Worm (Caenorhabditis elegans) whole organism, L4 larva: ENCODE measurements around the gene acdh-11.

Source experiments
- D1046.2 ChIP-seq: fragments of 200-800 bp; sonication (Bioruptor generic); IDR thresholded peaks from 2 replicates; pipeline ENCODE4 v1.3.6; 2022; ENCODE audit warnings: missing genetic modification characterization, missing compliant biosample characterization
- F26F4.8 ChIP-seq: fragments of 200-800 bp; sonication (Bioruptor generic); conservative IDR thresholded peaks from 2 replicates; pipeline ENCODE4 v1.3.6; 2022; ENCODE audit warnings: missing genetic modification characterization, missing compliant biosample characterization
- F49E8.2 ChIP-seq: sonication (generic microtip); optimal IDR thresholded peaks from 2 replicates; lab custom pipeline; 2016; ENCODE audit warnings: missing compliant biosample characterization, mild to moderate bottlenecking, missing genetic modification characterization, borderline replicate concordance
- T26A8.4 ChIP-seq: fragments of 200-800 bp; sonication (Bioruptor generic); IDR thresholded peaks from 2 replicates; pipeline ENCODE4 v1.3.6; 2022; ENCODE audit warnings: missing genetic modification characterization, missing compliant biosample characterization
- Y105C5A.15 ChIP-seq: fragments of 200-800 bp; sonication (Bioruptor generic); IDR thresholded peaks from 2 replicates; pipeline ENCODE4 v1.3.6; 2022; ENCODE audit warnings: missing genetic modification characterization, missing compliant biosample characterization
- Y75B8A.6 ChIP-seq: fragments of 200-800 bp; sonication (Bioruptor generic); IDR thresholded peaks from 2 replicates; pipeline ENCODE4 v1.3.6; 2022; ENCODE audit warnings: missing genetic modification reagents, missing genetic modification characterization, missing compliant biosample characterization
- ZK546.5 ChIP-seq, 2 experiments: sonication (generic microtip); optimal IDR thresholded peaks; 2 replicates each; lab custom pipeline; 2017; ENCODE audit warnings: missing biosample characterization in 2 of 2, missing genetic modification characterization in 2 of 2
- aha-1 ChIP-seq: fragments of 150-350 bp; peaks from one replicate; lab custom pipeline; 2014; ENCODE audit warnings: missing biosample characterization, missing genetic modification characterization
- ama-1 ChIP-seq: fragments of 150-350 bp; optimal IDR thresholded peaks from 2 replicates; lab custom pipeline; 2014; ENCODE audit warnings: inconsistent platforms, mixed read lengths
- arid-1 ChIP-seq: fragments of 200-800 bp; sonication (Bioruptor generic); conservative IDR thresholded peaks from 2 replicates; pipeline ENCODE4 v1.3.6; 2022; ENCODE audit warnings: missing genetic modification reagents, missing genetic modification characterization, missing compliant biosample characterization
- ceh-20 ChIP-seq: fragments of 200-800 bp; sonication (Bioruptor generic); IDR thresholded peaks from 2 replicates; pipeline ENCODE4 v1.3.6; 2022; ENCODE audit warnings: missing genetic modification reagents, missing genetic modification characterization, missing compliant biosample characterization
- ceh-44 ChIP-seq: fragments of 200-800 bp; sonication (Bioruptor generic); IDR thresholded peaks from 2 replicates; pipeline ENCODE4 v1.3.6; 2022; ENCODE audit warnings: missing genetic modification reagents, missing genetic modification characterization, missing compliant biosample characterization
- ctbp-1 ChIP-seq: fragments of 200-800 bp; sonication (Bioruptor generic); IDR thresholded peaks from 2 replicates; pipeline ENCODE4 v1.3.6; 2022; ENCODE audit warnings: missing genetic modification reagents, missing genetic modification characterization, missing compliant biosample characterization
- daf-12 ChIP-seq: fragments of 150-350 bp; optimal IDR thresholded peaks from 2 replicates; lab custom pipeline; 2014; ENCODE audit warnings: missing biosample characterization, missing genetic modification reagents, missing genetic modification characterization
- daf-16 ChIP-seq, 3 experiments: sonication (generic microtip); optimal IDR thresholded peaks; 2 replicates each; lab custom pipeline; 2016 to 2017; ENCODE audit warnings: missing genetic modification characterization in 3 of 3, missing genetic modification reagents in 3 of 3, mild to moderate bottlenecking in 2 of 3, missing compliant biosample characterization in 2 of 3, missing biosample characterization in 1 of 3, moderate library complexity in 1 of 3
- daf-19 ChIP-seq: fragments of 200-800 bp; sonication (Bioruptor generic); conservative IDR thresholded peaks from 2 replicates; pipeline ENCODE4 v1.3.6; 2022; ENCODE audit warnings: missing genetic modification characterization, missing compliant biosample characterization
- dmd-6 ChIP-seq: fragments of 200-800 bp; sonication (Bioruptor generic); IDR thresholded peaks from 2 replicates; pipeline ENCODE4 v1.3.6; 2022; ENCODE audit warnings: missing genetic modification reagents, missing genetic modification characterization, missing compliant biosample characterization
- dmd-8 ChIP-seq: fragments of 200-800 bp; sonication (Bioruptor generic); IDR thresholded peaks from 2 replicates; pipeline ENCODE4 v1.3.6; 2022; ENCODE audit warnings: missing genetic modification characterization, missing compliant biosample characterization
- dpl-1 ChIP-seq: fragments of 150-350 bp; optimal IDR thresholded peaks from 2 replicates; lab custom pipeline; 2014; ENCODE audit warnings: missing biosample characterization, missing genetic modification reagents, missing genetic modification characterization
- dve-1 ChIP-seq: sonication (generic microtip); optimal IDR thresholded peaks from 2 replicates; lab custom pipeline; 2017; ENCODE audit warnings: antibody characterized with exemption, mild to moderate bottlenecking, missing genetic modification characterization, missing compliant biosample characterization; ENCODE audit not compliant: insufficient read depth
- egl-43 ChIP-seq: fragments of 200-800 bp; sonication (Bioruptor generic); IDR thresholded peaks from 2 replicates; pipeline ENCODE4 v1.3.6; 2022; ENCODE audit warnings: missing genetic modification reagents, missing genetic modification characterization, missing compliant biosample characterization
- hif-1 ChIP-seq, 2 experiments: sonication (generic microtip); optimal IDR thresholded peaks; 2 replicates each; lab custom pipeline; 2016 to 2017; ENCODE audit warnings: missing compliant biosample characterization in 2 of 2, missing genetic modification characterization in 2 of 2, missing genetic modification reagents in 2 of 2, missing genotype in 2 of 2, mild to moderate bottlenecking in 1 of 2
- hlh-11 ChIP-seq: fragments of 200-800 bp; sonication (Bioruptor generic); optimal IDR thresholded peaks from 2 replicates; lab custom pipeline; 2018; ENCODE audit warnings: mild to moderate bottlenecking, missing genetic modification characterization, missing compliant biosample characterization
- hlh-30 ChIP-seq: sonication (generic microtip); optimal IDR thresholded peaks from 2 replicates; lab custom pipeline; 2017; ENCODE audit warnings: antibody characterized with exemption, mild to moderate bottlenecking, missing genetic modification characterization, missing compliant biosample characterization; ENCODE audit not compliant: insufficient read depth
- hmg-1.1 ChIP-seq: fragments of 200-800 bp; sonication (Bioruptor generic); IDR thresholded peaks from 2 replicates; pipeline ENCODE4 v1.3.6; 2022; ENCODE audit warnings: missing genetic modification reagents, missing genetic modification characterization, missing compliant biosample characterization
- lin-29 ChIP-seq: fragments of 200-800 bp; sonication (Bioruptor generic); IDR thresholded peaks from 2 replicates; pipeline ENCODE4 v1.3.6; 2022; ENCODE audit warnings: missing genetic modification reagents, missing genetic modification characterization, missing compliant biosample characterization
- lin-38 ChIP-seq: fragments of 200-800 bp; sonication (Bioruptor generic); IDR thresholded peaks from 2 replicates; pipeline ENCODE4 v1.3.6; 2022; ENCODE audit warnings: missing genetic modification reagents, missing genetic modification characterization, missing compliant biosample characterization
- madf-5 ChIP-seq, 2 experiments: fragments of 200-800 bp; sonication (Bioruptor generic); IDR thresholded peaks; 2 replicates each; pipeline ENCODE4 v1.3.6; 2022; ENCODE audit warnings: missing compliant biosample characterization in 2 of 2, missing genetic modification characterization in 2 of 2
- madf-9 ChIP-seq: fragments of 200-800 bp; sonication (Bioruptor generic); conservative IDR thresholded peaks from 2 replicates; pipeline ENCODE4 v1.3.6; 2022; ENCODE audit warnings: missing genetic modification reagents, missing genetic modification characterization, missing compliant biosample characterization
- mdl-1 ChIP-seq, 2 experiments: fragments of 150-350 bp in 1 of 2; sonication (generic microtip) in 1 of 2; optimal IDR thresholded peaks; 2 replicates each; lab custom pipeline; 2014 to 2017; ENCODE audit warnings: missing biosample characterization in 2 of 2, missing genetic modification characterization in 2 of 2
- mep-1 ChIP-seq: fragments of 150-350 bp; sonication (generic microtip); optimal IDR thresholded peaks from 3 replicates; lab custom pipeline; 2014; ENCODE audit warnings: missing biosample characterization, missing genetic modification characterization
- mes-2 ChIP-seq: sonication (generic microtip); optimal IDR thresholded peaks from 2 replicates; lab custom pipeline; 2016; ENCODE audit warnings: missing genotype, mild to moderate bottlenecking, missing genetic modification characterization, missing compliant biosample characterization; ENCODE audit not compliant: poor library complexity, severe bottlenecking
- nhr-102 ChIP-seq: sonication (generic microtip); optimal IDR thresholded peaks from 2 replicates; lab custom pipeline; 2016; ENCODE audit warnings: mild to moderate bottlenecking, missing genetic modification characterization, moderate library complexity, missing compliant biosample characterization
- nhr-11 ChIP-seq: fragments of 150-350 bp; optimal IDR thresholded peaks from 2 replicates; lab custom pipeline; 2014; ENCODE audit warnings: missing biosample characterization, missing genetic modification characterization
- nhr-111 ChIP-seq: fragments of 200-800 bp; sonication (Bioruptor generic); optimal IDR thresholded peaks from 2 replicates; lab custom pipeline; 2018; ENCODE audit warnings: mild to moderate bottlenecking, missing genetic modification characterization, missing compliant biosample characterization
- nhr-42 ChIP-seq: fragments of 200-800 bp; sonication (Bioruptor generic); IDR thresholded peaks from 2 replicates; pipeline ENCODE4 v1.3.6; 2022; ENCODE audit warnings: missing genetic modification characterization, missing compliant biosample characterization
- nhr-6 ChIP-seq: fragments of 150-350 bp; optimal IDR thresholded peaks from 2 replicates; lab custom pipeline; 2014; ENCODE audit warnings: missing biosample characterization, missing genetic modification characterization
- nhr-77 ChIP-seq: fragments of 150-350 bp; optimal IDR thresholded peaks from 2 replicates; lab custom pipeline; 2014; ENCODE audit warnings: missing biosample characterization, missing genetic modification characterization
- pha-4 ChIP-seq, 2 experiments: fragments of 150-350 bp in 1 of 2; fragments of 200-800 bp in 1 of 2; sonication (Bioruptor generic) in 1 of 2; IDR thresholded peaks in 1 of 2; optimal IDR thresholded peaks in 1 of 2; 2 replicates each; pipeline versions ENCODE4 v1.3.6 to Lab custom; 2014 to 2022; ENCODE audit warnings: missing genetic modification characterization in 2 of 2, missing genetic modification reagents in 2 of 2, missing biosample characterization in 1 of 2, missing compliant biosample characterization in 1 of 2
- pqm-1 ChIP-seq: sonication (generic microtip); optimal IDR thresholded peaks from 2 replicates; lab custom pipeline; 2017; ENCODE audit warnings: missing biosample characterization, missing genetic modification characterization
- rbr-2 ChIP-seq: sonication (generic microtip); optimal IDR thresholded peaks from 2 replicates; lab custom pipeline; 2016; ENCODE audit warnings: missing genotype, missing genetic modification characterization, missing compliant biosample characterization
- spr-3 ChIP-seq: fragments of 200-800 bp; sonication (Bioruptor generic); optimal IDR thresholded peaks from 2 replicates; lab custom pipeline; 2018; ENCODE audit warnings: mild to moderate bottlenecking, missing genetic modification characterization, missing compliant biosample characterization
- tra-1 ChIP-seq: fragments of 200-800 bp; sonication (Bioruptor generic); IDR thresholded peaks from 2 replicates; pipeline ENCODE4 v1.3.6; 2022; ENCODE audit warnings: missing genetic modification reagents, missing genetic modification characterization, missing compliant biosample characterization
- unc-130 ChIP-seq: sonication (generic microtip); optimal IDR thresholded peaks from 2 replicates; lab custom pipeline; 2016; ENCODE audit warnings: missing genetic modification reagents, missing genetic modification characterization, missing compliant biosample characterization
- unc-39 ChIP-seq: sonication (generic microtip); optimal IDR thresholded peaks from 2 replicates; lab custom pipeline; 2017; ENCODE audit warnings: missing biosample characterization, missing genetic modification characterization
- vab-7 ChIP-seq: fragments of 200-800 bp; sonication (Bioruptor generic); IDR thresholded peaks from 2 replicates; pipeline ENCODE4 v1.3.6; 2022; ENCODE audit warnings: missing genetic modification reagents, missing genetic modification characterization, missing compliant biosample characterization
- zfp-2 ChIP-seq: sonication (generic microtip); optimal IDR thresholded peaks from 2 replicates; lab custom pipeline; 2016; ENCODE audit warnings: mild to moderate bottlenecking, missing genetic modification characterization, missing compliant biosample characterization
- zfp-3 ChIP-seq: fragments of 200-800 bp; sonication (Bioruptor generic); conservative IDR thresholded peaks from 2 replicates; pipeline ENCODE4 v1.3.6; 2022; ENCODE audit warnings: missing genetic modification reagents, missing genetic modification characterization, missing compliant biosample characterization
- zip-11 ChIP-seq: fragments of 200-800 bp; sonication (Bioruptor generic); IDR thresholded peaks from 2 replicates; pipeline ENCODE4 v1.3.6; 2022; ENCODE audit warnings: missing genetic modification characterization, missing compliant biosample characterization
- zip-2 ChIP-seq: fragments of 150-350 bp; optimal IDR thresholded peaks from 2 replicates; lab custom pipeline; 2014; ENCODE audit warnings: missing biosample characterization, missing genetic modification characterization

The acdh-11 gene

ce11 chrIII:10599699-10600098 lies 33.6 kb downstream of the acdh-11 start (continued):
- TF ChIP-seq Y105C5A.15 (GFP tag; lab: Robert Waterston, UW) = no peak
- no peak for TF ChIP-seq zip-11
- peak; percentile 54 for TF ChIP-seq rbr-2 (tag; lab: Kevin White, UChicago)
- TF ChIP-seq lin-29 = no peak
- TF ChIP-seq ama-1 = no peak
- peak; percentile 99 for TF ChIP-seq hlh-30 (tag; lab: Kevin White, UChicago)
- TF ChIP-seq nhr-42 (GFP tag; lab: Robert Waterston, UW) = no peak
- TF ChIP-seq ceh-20 (GFP tag; lab: Robert Waterston, UW) = no peak
- TF ChIP-seq dve-1 = peak; percentile 80
- TF ChIP-seq Y75B8A.6 (GFP tag; lab: Robert Waterston, UW) = no peak
- no peak for TF ChIP-seq dmd-8 (GFP tag; lab: Robert Waterston, UW)
- no peak for TF ChIP-seq daf-19
- TF ChIP-seq hmg-1.1 (GFP tag; lab: Robert Waterston, UW) = peak; percentile 74
- TF ChIP-seq unc-130 (GFP tag; lab: Kevin White, UChicago) = no peak
- no peak for TF ChIP-seq pqm-1
- peak; percentile 78 for TF ChIP-seq mes-2 (tag; lab: Kevin White, UChicago)
- no peak for TF ChIP-seq vab-7 (GFP tag; lab: Robert Waterston, UW)
- no peak for TF ChIP-seq zip-2 (tag; lab: Kevin White, UChicago)
- no peak for TF ChIP-seq F49E8.2
- TF ChIP-seq unc-39 (tag; lab: Kevin White, UChicago) = no peak
- TF ChIP-seq egl-43 (GFP tag; lab: Robert Waterston, UW) = no peak
- no peak for TF ChIP-seq tra-1 (GFP tag; lab: Robert Waterston, UW)
- peak; percentile 52; the same call in 1 of the 2 replicates for TF ChIP-seq dmd-6 (GFP tag; lab: Robert Waterston, UW)
- peak in 1 of 2 experiments; percentile 44 for TF ChIP-seq hif-1 (tag; optimal IDR thresholded peaks at IDR 0.05; lab: Kevin White, UChicago)
- TF ChIP-seq arid-1 (GFP tag; lab: Robert Waterston, UW) = peak; percentile 55; the same call in 1 of the 2 replicates
- TF ChIP-seq F26F4.8 (GFP tag; lab: Robert Waterston, UW) = no peak
- no peak for TF ChIP-seq zfp-2 (tag; lab: Kevin White, UChicago)
- peak; percentile 70 for TF ChIP-seq dpl-1 (GFP tag; lab: Kevin White, UChicago)
- TF ChIP-seq hlh-11 = peak; percentile 94
- TF ChIP-seq nhr-6 (tag; lab: Kevin White, UChicago) = peak; percentile 84
- TF ChIP-seq D1046.2 (GFP tag; lab: Robert Waterston, UW) = no peak
- TF ChIP-seq ZK546.5 (tag; optimal IDR thresholded peaks at IDR 0.05; lab: Kevin White, UChicago) = no peak
- peak; percentile 76 for TF ChIP-seq mep-1 (tag; lab: Kevin White, UChicago)
- TF ChIP-seq mdl-1 (tag; optimal IDR thresholded peaks at IDR 0.05; lab: Kevin White, UChicago) = peak in 1 of 2 experiments; percentile 50
- peak; percentile 62 for TF ChIP-seq lin-38 (GFP tag; lab: Robert Waterston, UW)
- TF ChIP-seq daf-12 (tag; lab: Kevin White, UChicago) = no peak
- TF ChIP-seq zfp-3 (GFP tag; lab: Robert Waterston, UW) = no peak
- no peak for TF ChIP-seq nhr-111 (GFP tag; lab: Kevin White, UChicago)
- TF ChIP-seq T26A8.4 (GFP tag; lab: Robert Waterston, UW) = peak; percentile 55; the same call in 1 of the 2 replicates
- TF ChIP-seq madf-5 (GFP tag; IDR thresholded peaks at IDR 0.05; lab: Robert Waterston, UW) = no peak
- peak; percentile 14 for TF ChIP-seq nhr-77 (tag; lab: Kevin White, UChicago)
- TF ChIP-seq spr-3 (GFP tag; lab: Kevin White, UChicago) = no peak
- 0 out of 2 replicates have a peak, but pooled peaks have one; percentile 52 for TF ChIP-seq pha-4 (GFP tag; IDR thresholded peaks at IDR 0.05; lab: Robert Waterston, UW)
- peak; percentile 96 for TF ChIP-seq pha-4 (tag; optimal IDR thresholded peaks at IDR 0.05; lab: Kevin White, UChicago)
- no peak for TF ChIP-seq ceh-44
- no peak for TF ChIP-seq nhr-102 (tag; lab: Kevin White, UChicago)
- TF ChIP-seq daf-16 (GFP tag; optimal IDR thresholded peaks at IDR 0.05; lab: Kevin White, UChicago) = no peak
- TF ChIP-seq daf-16 (tag; optimal IDR thresholded peaks at IDR 0.05; lab: Kevin White, UChicago) = peak; percentile 70
- TF ChIP-seq ctbp-1 (GFP tag; lab: Robert Waterston, UW) = no peak
- 0 out of 2 replicates have a peak, but pooled peaks have one; percentile 32 for TF ChIP-seq madf-9 (GFP tag; lab: Robert Waterston, UW)
- peak; percentile 40 for TF ChIP-seq nhr-11 (tag; lab: Kevin White, UChicago)
- peak; percentile 94 for TF ChIP-seq aha-1
